Fruit fly (Drosophila melanogaster) whole organism, embryonic: ENCODE data around the gene CG11723.

Source experiments
- Awh ChIP-seq: fragments of 200-800 bp; sonication (Bioruptor generic); IDR thresholded peaks from 2 replicates; pipeline ENCODE4, ENCODE4 v1.3.6; 2022; ENCODE audit warnings: missing biosample characterization, missing genetic modification characterization
- B-H2 ChIP-seq: fragments of 200-800 bp; sonication (Bioruptor generic); optimal IDR thresholded peaks from 2 replicates; lab custom pipeline; 2018; ENCODE audit warnings: missing biosample characterization, mild to moderate bottlenecking, missing genetic modification characterization
- C15 ChIP-seq: fragments of 200-800 bp; sonication (Bioruptor generic); IDR thresholded peaks from 3 replicates; pipeline ENCODE4 v1.3.6; 2022; ENCODE audit warnings: missing biosample characterization, missing genetic modification characterization
- CG10462 ChIP-seq: fragments of 200-800 bp; sonication (Bioruptor generic); optimal IDR thresholded peaks from 2 replicates; lab custom pipeline; 2016; ENCODE audit warnings: missing biosample characterization, missing genetic modification characterization
- CG11456 ChIP-seq: fragments of 200-800 bp; sonication (Bioruptor generic); IDR thresholded peaks from 3 replicates; pipeline ENCODE4 v1.3.6; 2022; ENCODE audit warnings: missing biosample characterization, missing genetic modification characterization
- CG12219 ChIP-seq: fragments of 200-800 bp; sonication (Bioruptor generic); optimal IDR thresholded peaks from 3 replicates; lab custom pipeline; 2018; ENCODE audit warnings: missing biosample characterization, mild to moderate bottlenecking, missing genetic modification characterization
- CG12744 ChIP-seq: fragments of 200-800 bp; sonication (Bioruptor generic); optimal IDR thresholded peaks from 2 replicates; lab custom pipeline; 2016; ENCODE audit warnings: missing biosample characterization, missing genetic modification characterization
- CG12769 ChIP-seq: fragments of 200-800 bp; sonication (Bioruptor generic); optimal IDR thresholded peaks from 2 replicates; lab custom pipeline; 2019; ENCODE audit warnings: missing biosample characterization, mild to moderate bottlenecking, missing genetic modification characterization, moderate library complexity
- CG1529 ChIP-seq: fragments of 200-800 bp; sonication (Bioruptor generic); optimal IDR thresholded peaks from 3 replicates; lab custom pipeline; 2018; ENCODE audit warnings: missing biosample characterization, missing genetic modification characterization
- CG15514 ChIP-seq: fragments of 200-800 bp; sonication (Bioruptor generic); optimal IDR thresholded peaks from 3 replicates; lab custom pipeline; 2017; ENCODE audit warnings: missing biosample characterization, missing genetic modification characterization, mild to moderate bottlenecking, moderate library complexity, missing genetic modification reagents
- CG15601 ChIP-seq: fragments of 200-800 bp; sonication (Bioruptor generic); optimal IDR thresholded peaks from 3 replicates; lab custom pipeline; 2019; ENCODE audit warnings: missing biosample characterization, mild to moderate bottlenecking, missing genetic modification characterization, moderate library complexity
- CG17361 ChIP-seq: fragments of 200-800 bp; sonication (Bioruptor generic); IDR thresholded peaks from 3 replicates; pipeline ENCODE4 v1.3.6; 2022; ENCODE audit warnings: missing biosample characterization, missing genetic modification characterization
- CG17829 ChIP-seq: fragments of 200-800 bp; optimal IDR thresholded peaks from 2 replicates; lab custom pipeline; 2019; ENCODE audit warnings: missing biosample characterization, mild to moderate bottlenecking, missing genetic modification characterization, moderate library complexity
- CG2202 ChIP-seq: fragments of 200-800 bp; sonication (Bioruptor generic); optimal IDR thresholded peaks from 2 replicates; lab custom pipeline; 2018; ENCODE audit warnings: missing biosample characterization, mild to moderate bottlenecking, missing genetic modification characterization
- CG2712 ChIP-seq: fragments of 200-800 bp; optimal IDR thresholded peaks from 3 replicates; lab custom pipeline; 2019; ENCODE audit warnings: missing biosample characterization, mild to moderate bottlenecking, missing genetic modification characterization, moderate library complexity
- CG32767 ChIP-seq: fragments of 200-800 bp; sonication (Bioruptor generic); IDR thresholded peaks from 2 replicates; pipeline ENCODE4 v1.3.6; 2022; ENCODE audit warnings: missing biosample characterization, missing genetic modification characterization
- CG33213 ChIP-seq: fragments of 200-800 bp; sonication (Bioruptor generic); optimal IDR thresholded peaks from 3 replicates; lab custom pipeline; 2016; ENCODE audit warnings: missing biosample characterization, missing genetic modification characterization
- CG3995 ChIP-seq: fragments of 200-800 bp; sonication (Bioruptor generic); optimal IDR thresholded peaks from 3 replicates; lab custom pipeline; 2016; ENCODE audit warnings: missing biosample characterization, missing genetic modification characterization
- CG4820 ChIP-seq: fragments of 200-800 bp; sonication (Bioruptor generic); optimal IDR thresholded peaks from 3 replicates; lab custom pipeline; 2016; ENCODE audit warnings: missing biosample characterization, missing genetic modification characterization
- CG6254 ChIP-seq: fragments of 200-800 bp; sonication (Bioruptor generic); optimal IDR thresholded peaks from 3 replicates; lab custom pipeline; 2017; ENCODE audit warnings: mild to moderate bottlenecking, missing biosample characterization, missing genetic modification reagents, missing genetic modification characterization
- CG8290 ChIP-seq, 3 experiments: fragments of 200-800 bp; sonication (Bioruptor generic); optimal IDR thresholded peaks; 2 replicates each; lab custom pipeline; 2016 to 2019; ENCODE audit warnings: missing biosample characterization in 3 of 3, missing genetic modification characterization in 3 of 3, mild to moderate bottlenecking in 2 of 3, moderate library complexity in 1 of 3
- CrebB ChIP-seq: fragments of 200-800 bp; sonication (Bioruptor generic); optimal IDR thresholded peaks from 3 replicates; lab custom pipeline; 2018; ENCODE audit warnings: missing biosample characterization, mild to moderate bottlenecking, missing genetic modification characterization
- HHEX ChIP-seq: fragments of 200-800 bp; sonication (Bioruptor generic); optimal IDR thresholded peaks from 3 replicates; lab custom pipeline; 2017; ENCODE audit warnings: missing biosample characterization, mild to moderate bottlenecking, missing genetic modification characterization, missing genetic modification reagents
- HLH54F ChIP-seq: fragments of 200-800 bp; sonication (Bioruptor generic); optimal IDR thresholded peaks from 3 replicates; lab custom pipeline; 2016; ENCODE audit warnings: missing biosample characterization, missing genetic modification characterization
- HmgZ ChIP-seq: fragments of 200-800 bp; sonication (Bioruptor generic); optimal IDR thresholded peaks from 2 replicates; lab custom pipeline; 2018; ENCODE audit warnings: missing biosample characterization, mild to moderate bottlenecking, missing genetic modification characterization
- Mes4 ChIP-seq: fragments of 200-800 bp; sonication (Bioruptor generic); optimal IDR thresholded peaks from 2 replicates; lab custom pipeline; 2016; ENCODE audit warnings: missing biosample characterization, missing genetic modification characterization
- Myb ChIP-seq: fragments of 200-800 bp; sonication (Bioruptor generic); optimal IDR thresholded peaks from 2 replicates; lab custom pipeline; 2016; ENCODE audit warnings: missing biosample characterization, missing genetic modification characterization
- Nf-YC ChIP-seq: fragments of 200-800 bp; optimal IDR thresholded peaks from 3 replicates; lab custom pipeline; 2019; ENCODE audit warnings: missing biosample characterization, mild to moderate bottlenecking, missing genetic modification characterization, moderate library complexity
- NfI ChIP-seq: fragments of 200-800 bp; sonication (Bioruptor generic); optimal IDR thresholded peaks from 3 replicates; lab custom pipeline; 2018; ENCODE audit warnings: missing biosample characterization, mild to moderate bottlenecking, missing genetic modification characterization, moderate library complexity
- Rfx ChIP-seq: fragments of 200-800 bp; sonication (Bioruptor generic); IDR thresholded peaks from 2 replicates; pipeline ENCODE4 v1.3.6; 2022; ENCODE audit warnings: missing biosample characterization, missing genetic modification characterization
- Ssrp ChIP-seq: fragments of 200-800 bp; sonication (Bioruptor generic); optimal IDR thresholded peaks from 2 replicates; lab custom pipeline; 2018; ENCODE audit warnings: missing biosample characterization, mild to moderate bottlenecking, missing genetic modification characterization, moderate library complexity
- Stat92E ChIP-seq, 3 experiments: fragments of >200 bp in 2 of 3; fragments of 200-800 bp in 1 of 3; sonication (Bioruptor generic) in 1 of 3; optimal IDR thresholded peaks; 2 replicates each; lab custom pipeline; 2017 to 2019; ENCODE audit warnings: missing biosample characterization in 3 of 3, missing genetic modification characterization in 3 of 3, mild to moderate bottlenecking in 1 of 3, moderate library complexity in 1 of 3
- ab ChIP-seq: fragments of 200-800 bp; sonication (Bioruptor generic); optimal IDR thresholded peaks from 2 replicates; lab custom pipeline; 2016; ENCODE audit warnings: missing biosample characterization, missing genetic modification characterization
- bbx ChIP-seq: fragments of 200-800 bp; sonication (Bioruptor generic); IDR thresholded peaks from 2 replicates; pipeline ENCODE4 v1.3.6; 2022; ENCODE audit warnings: missing biosample characterization, missing genetic modification characterization; ENCODE audit not compliant: partially characterized antibody
- corto ChIP-seq: fragments of 200-800 bp; sonication (Bioruptor generic); optimal IDR thresholded peaks from 2 replicates; lab custom pipeline; 2016; ENCODE audit warnings: missing biosample characterization, mild to moderate bottlenecking, missing genetic modification characterization, moderate library complexity
- cwo ChIP-seq: fragments of 200-800 bp; sonication (Bioruptor generic); optimal IDR thresholded peaks from 3 replicates; lab custom pipeline; 2017; ENCODE audit warnings: missing biosample characterization, missing genetic modification characterization, mild to moderate bottlenecking, moderate library complexity, missing genetic modification reagents
- fd3F ChIP-seq: fragments of 200-800 bp; sonication (Bioruptor generic); optimal IDR thresholded peaks from 2 replicates; lab custom pipeline; 2018; ENCODE audit warnings: missing biosample characterization, mild to moderate bottlenecking, missing genetic modification characterization, moderate library complexity
- lov ChIP-seq, 2 experiments: fragments of 200-800 bp in 1 of 2; fragments of >200 bp in 1 of 2; sonication (Bioruptor generic) in 1 of 2; IDR thresholded peaks in 1 of 2; optimal IDR thresholded peaks in 1 of 2; 2 replicates in 1 of 2; 3 replicates in 1 of 2; pipeline versions ENCODE4 v1.3.6 to Lab custom; 2017 to 2022; ENCODE audit warnings: missing biosample characterization in 1 of 2, missing genetic modification characterization in 1 of 2
- nerfin-1 ChIP-seq: fragments of 200-800 bp; sonication (Bioruptor generic); optimal IDR thresholded peaks from 3 replicates; lab custom pipeline; 2019; ENCODE audit warnings: missing biosample characterization, mild to moderate bottlenecking, missing genetic modification characterization, moderate library complexity
- oc ChIP-seq: fragments of 200-800 bp; sonication (Bioruptor generic); optimal IDR thresholded peaks from 2 replicates; lab custom pipeline; 2018; ENCODE audit warnings: missing biosample characterization, mild to moderate bottlenecking, missing genetic modification characterization, moderate library complexity
- onecut ChIP-seq: fragments of 200-800 bp; sonication (Bioruptor generic); IDR thresholded peaks from 2 replicates; pipeline ENCODE4 v1.3.6; 2022; ENCODE audit warnings: missing biosample characterization, missing genetic modification characterization
- pb ChIP-seq: fragments of 200-800 bp; sonication (Bioruptor generic); optimal IDR thresholded peaks from 3 replicates; lab custom pipeline; 2016; ENCODE audit warnings: missing biosample characterization, missing genetic modification characterization
- pfk ChIP-seq: fragments of 200-800 bp; sonication (Bioruptor generic); optimal IDR thresholded peaks from 2 replicates; lab custom pipeline; 2018; ENCODE audit warnings: missing biosample characterization, mild to moderate bottlenecking, missing genetic modification characterization, moderate library complexity
- pros ChIP-seq: fragments of 200-800 bp; sonication (Bioruptor generic); optimal IDR thresholded peaks from 3 replicates; lab custom pipeline; 2019; ENCODE audit warnings: missing biosample characterization, mild to moderate bottlenecking, missing genetic modification characterization, moderate library complexity
- ranshi ChIP-seq: fragments of 200-800 bp; sonication (Bioruptor generic); IDR thresholded peaks from 2 replicates; pipeline ENCODE4 v1.3.6; 2022; ENCODE audit warnings: missing biosample characterization, missing genetic modification characterization
- so ChIP-seq: fragments of 200-800 bp; sonication (Bioruptor generic); IDR thresholded peaks from 3 replicates; pipeline ENCODE4 v1.3.6; 2022; ENCODE audit warnings: missing biosample characterization, missing genetic modification characterization
- sqz ChIP-seq: fragments of 200-800 bp; sonication (Bioruptor generic); optimal IDR thresholded peaks from 3 replicates; lab custom pipeline; 2018; ENCODE audit warnings: missing biosample characterization, mild to moderate bottlenecking, missing genetic modification characterization
- stc ChIP-seq: fragments of 200-800 bp; sonication (Bioruptor generic); IDR thresholded peaks from 2 replicates; pipeline ENCODE4 v1.3.6; 2022; ENCODE audit warnings: missing biosample characterization, missing genetic modification characterization
- tgo ChIP-seq: fragments of 200-800 bp; sonication (Bioruptor generic); IDR thresholded peaks from 3 replicates; pipeline ENCODE4 v1.3.6; 2022; ENCODE audit warnings: missing biosample characterization, missing genetic modification characterization
- trem ChIP-seq: fragments of 200-800 bp; optimal IDR thresholded peaks from 3 replicates; lab custom pipeline; 2019; ENCODE audit warnings: missing biosample characterization, mild to moderate bottlenecking, missing genetic modification characterization, moderate library complexity

The CG11723 gene

DNA sequence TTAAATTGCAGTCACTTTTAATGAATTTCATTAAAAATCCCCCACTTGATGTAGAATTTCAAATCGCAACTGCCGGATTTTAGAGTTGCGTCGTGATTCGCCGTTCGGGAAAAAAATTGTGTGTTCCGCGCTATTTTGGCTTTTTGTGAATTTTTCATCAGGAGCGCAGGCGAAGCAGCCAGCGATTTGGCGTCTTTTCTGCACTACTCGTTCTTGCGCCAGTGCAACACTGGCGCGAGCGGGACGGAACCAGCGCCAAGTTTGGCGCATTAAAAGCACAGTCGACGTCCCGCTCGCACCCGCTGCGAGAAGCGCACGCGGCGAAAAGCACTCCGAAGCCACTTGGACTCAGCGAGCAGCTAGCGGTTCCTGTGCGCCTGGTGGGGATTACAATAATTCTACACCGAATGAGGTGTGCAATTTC lies 46.3 kb upstream of the CG11723 start (continued):
- no peak for TF ChIP-seq HLH54F (GFP tag; lab: Kevin White, UChicago)
- no peak for TF ChIP-seq lov (optimal IDR thresholded peaks at IDR 0.05; lab: Kevin White, UChicago)
- no peak for TF ChIP-seq lov (GFP tag; IDR thresholded peaks at IDR 0.05; lab: Robert Waterston, UW)
- no peak for TF ChIP-seq CG10462 (GFP tag; lab: Kevin White, UChicago)
- no peak for TF ChIP-seq CG4820
- TF ChIP-seq CG12219 (GFP tag; lab: Kevin White, UChicago) = peak; percentile 25
- peak; percentile 81 for TF ChIP-seq CrebB (tag; lab: Kevin White, UChicago)
- TF ChIP-seq CG8290 (GFP tag; optimal IDR thresholded peaks at IDR 0.05; lab: Kevin White, UChicago) = peak; percentile 21
- peak; percentile 42 to 80 for TF ChIP-seq CG8290 (tag; optimal IDR thresholded peaks at IDR 0.05; lab: Kevin White, UChicago)
- TF ChIP-seq Mes4 (GFP tag; lab: Kevin White, UChicago) = peak; percentile 16
- TF ChIP-seq CG11456 (GFP tag; lab: Robert Waterston, UW) = no peak
- TF ChIP-seq CG17829 (tag; lab: Kevin White, UChicago) = peak; percentile 33
- peak; percentile 96 for TF ChIP-seq CG33213 (GFP tag; lab: Kevin White, UChicago)
- peak; percentile 53 for TF ChIP-seq onecut
- TF ChIP-seq CG15514 (GFP tag; lab: Kevin White, UChicago) = peak; percentile 91
- TF ChIP-seq trem (tag; lab: Kevin White, UChicago) = peak; percentile 31
- no peak for TF ChIP-seq C15 (GFP tag; lab: Robert Waterston, UW)
- TF ChIP-seq CG12769 (tag; lab: Kevin White, UChicago) = peak; percentile 79
- TF ChIP-seq Awh (GFP tag; lab: Robert Waterston, UW) = no peak
- peak; percentile 31 for TF ChIP-seq CG2202
- TF ChIP-seq pb (GFP tag; lab: Kevin White, UChicago) = peak; percentile 80
- peak; percentile 33 for TF ChIP-seq nerfin-1
- no peak for TF ChIP-seq fd3F
- TF ChIP-seq ab (GFP tag; lab: Kevin White, UChicago) = no peak
- peak; percentile 44 for TF ChIP-seq NfI (GFP tag; lab: Kevin White, UChicago)
- TF ChIP-seq pros (GFP tag; lab: Kevin White, UChicago) = peak; percentile 79
- peak; percentile 42 for TF ChIP-seq CG2712 (tag; lab: Kevin White, UChicago)
- TF ChIP-seq CG6254 (GFP tag; lab: Kevin White, UChicago) = peak; percentile 73
- TF ChIP-seq sqz (GFP tag; lab: Kevin White, UChicago) = peak; percentile 86
- no peak for TF ChIP-seq corto (GFP tag; lab: Kevin White, UChicago)
- no peak for TF ChIP-seq tgo
- TF ChIP-seq cwo (GFP tag; lab: Kevin White, UChicago) = peak; percentile 57
- no peak for TF ChIP-seq stc (GFP tag; lab: Robert Waterston, UW)
- peak; percentile 40 for TF ChIP-seq pfk (GFP tag; lab: Kevin White, UChicago)
- peak; percentile 78 for TF ChIP-seq B-H2 (GFP tag; lab: Kevin White, UChicago)
- TF ChIP-seq CG3995 = peak; percentile 89
- TF ChIP-seq CG32767 (GFP tag; lab: Robert Waterston, UW) = no peak
- no peak for TF ChIP-seq Rfx
- peak; percentile 24 for TF ChIP-seq HHEX (GFP tag; lab: Kevin White, UChicago)
- TF ChIP-seq CG12744 = peak; percentile 46
- TF ChIP-seq Nf-YC (tag; lab: Kevin White, UChicago) = peak; percentile 91
- peak in 1 of 3 experiments; percentile 89 for TF ChIP-seq Stat92E (GFP tag; optimal IDR thresholded peaks at IDR 0.05; lab: Kevin White, UChicago)
- TF ChIP-seq bbx (GFP tag; lab: Robert Waterston, UW) = no peak
- peak; percentile 98 for TF ChIP-seq Myb (GFP tag; lab: Kevin White, UChicago)
- TF ChIP-seq CG15601 (tag; lab: Kevin White, UChicago) = peak; percentile 65
- TF ChIP-seq Ssrp (tag; lab: Kevin White, UChicago) = no peak
- no peak for TF ChIP-seq CG17361 (GFP tag; lab: Robert Waterston, UW)
- peak; percentile 28 for TF ChIP-seq CG1529 (GFP tag; lab: Kevin White, UChicago)
- TF ChIP-seq oc (tag; lab: Kevin White, UChicago) = peak; percentile 76
- no peak for TF ChIP-seq ranshi (GFP tag; lab: Robert Waterston, UW)
- TF ChIP-seq HmgZ (tag; lab: Kevin White, UChicago) = peak; percentile 87
- no peak for TF ChIP-seq so (GFP tag; lab: Robert Waterston, UW)
